Fruit fly (Drosophila melanogaster) whole organism, embryonic: Measurements from ENCODE around the gene CG14269.

Source experiments
- ATbp ChIP-seq: fragments of 200-800 bp; sonication (Bioruptor generic); optimal IDR thresholded peaks from 2 replicates; lab custom pipeline; 2017; ENCODE audit warnings: missing biosample characterization, mild to moderate bottlenecking, missing genetic modification characterization, missing genetic modification reagents
- Awh ChIP-seq: fragments of 200-800 bp; sonication (Bioruptor generic); IDR thresholded peaks from 2 replicates; pipeline ENCODE4, ENCODE4 v1.3.6; 2022; ENCODE audit warnings: missing biosample characterization, missing genetic modification characterization
- CG10462 ChIP-seq: fragments of 200-800 bp; sonication (Bioruptor generic); optimal IDR thresholded peaks from 2 replicates; lab custom pipeline; 2016; ENCODE audit warnings: missing biosample characterization, missing genetic modification characterization
- CG11696 ChIP-seq: fragments of 200-800 bp; sonication (Bioruptor generic); IDR thresholded peaks from 2 replicates; pipeline ENCODE4 v1.3.6; 2022; ENCODE audit warnings: missing biosample characterization, missing genetic modification characterization
- CG1233 ChIP-seq: fragments of 200-800 bp; sonication (Bioruptor generic); optimal IDR thresholded peaks from 4 replicates; lab custom pipeline; 2018; ENCODE audit warnings: missing biosample characterization, mild to moderate bottlenecking, missing genetic modification characterization
- CG13296 ChIP-seq: fragments of 200-800 bp; sonication (Bioruptor generic); optimal IDR thresholded peaks from 3 replicates; lab custom pipeline; 2018; ENCODE audit warnings: missing biosample characterization, mild to moderate bottlenecking, missing genetic modification characterization
- CG16779 ChIP-seq: fragments of 200-800 bp; sonication (Bioruptor generic); IDR thresholded peaks from 2 replicates; pipeline ENCODE4 v1.3.6; 2022; ENCODE audit warnings: missing biosample characterization, missing genetic modification characterization
- CG16813 ChIP-seq: fragments of 200-800 bp; sonication (Bioruptor generic); IDR thresholded peaks from 3 replicates; pipeline ENCODE4 v1.3.6; 2022; ENCODE audit warnings: missing biosample characterization, missing genetic modification characterization; ENCODE audit not compliant: partially characterized antibody
- CG17361 ChIP-seq: fragments of 200-800 bp; sonication (Bioruptor generic); IDR thresholded peaks from 3 replicates; pipeline ENCODE4 v1.3.6; 2022; ENCODE audit warnings: missing biosample characterization, missing genetic modification characterization
- CG17568 ChIP-seq: fragments of 200-800 bp; sonication (Bioruptor generic); optimal IDR thresholded peaks from 2 replicates; lab custom pipeline; 2018; ENCODE audit warnings: missing biosample characterization, mild to moderate bottlenecking, missing genetic modification characterization, moderate library complexity
- CG2889 ChIP-seq: fragments of 200-800 bp; sonication (Bioruptor generic); IDR thresholded peaks from 3 replicates; pipeline ENCODE4 v1.3.6; 2022; ENCODE audit warnings: missing biosample characterization, missing genetic modification characterization
- CG4328 ChIP-seq: fragments of 200-800 bp; sonication (Bioruptor generic); optimal IDR thresholded peaks from 3 replicates; lab custom pipeline; 2017; ENCODE audit warnings: missing biosample characterization, missing genetic modification reagents, missing genetic modification characterization
- CG6254 ChIP-seq: fragments of 200-800 bp; sonication (Bioruptor generic); optimal IDR thresholded peaks from 3 replicates; lab custom pipeline; 2017; ENCODE audit warnings: mild to moderate bottlenecking, missing biosample characterization, missing genetic modification reagents, missing genetic modification characterization
- CG6272 ChIP-seq: fragments of 200-800 bp; sonication (Bioruptor generic); IDR thresholded peaks from 2 replicates; pipeline ENCODE4 v1.3.6; 2022; ENCODE audit warnings: missing biosample characterization, missing genetic modification characterization
- CG7372 ChIP-seq: fragments of 200-800 bp; sonication (Bioruptor generic); IDR thresholded peaks from 2 replicates; pipeline ENCODE4 v1.3.6; 2022; ENCODE audit warnings: missing biosample characterization, missing genetic modification characterization
- CG9876 ChIP-seq: fragments of 200-800 bp; sonication (Bioruptor generic); optimal IDR thresholded peaks from 2 replicates; lab custom pipeline; 2016; ENCODE audit warnings: missing biosample characterization, missing genetic modification characterization
- Dbx ChIP-seq: fragments of 200-800 bp; sonication (Bioruptor generic); IDR thresholded peaks from 3 replicates; pipeline ENCODE4 v1.3.6; 2022; ENCODE audit warnings: missing biosample characterization, missing genetic modification characterization
- Doc3 ChIP-seq: fragments of 200-800 bp; sonication (Bioruptor generic); IDR thresholded peaks from 3 replicates; pipeline ENCODE4 v1.3.6; 2022; ENCODE audit warnings: missing biosample characterization, missing genetic modification characterization; ENCODE audit not compliant: partially characterized antibody
- Dp ChIP-seq: fragments of 200-800 bp; sonication (Bioruptor generic); optimal IDR thresholded peaks from 2 replicates; lab custom pipeline; 2018; ENCODE audit warnings: missing biosample characterization, mild to moderate bottlenecking, missing genetic modification characterization, moderate library complexity
- Drgx ChIP-seq: fragments of 200-800 bp; sonication (Bioruptor generic); IDR thresholded peaks from 2 replicates; pipeline ENCODE4 v1.3.6; 2022; ENCODE audit warnings: missing biosample characterization, missing genetic modification characterization
- H2.0 ChIP-seq: fragments of 200-800 bp; sonication (Bioruptor generic); IDR thresholded peaks from 2 replicates; pipeline ENCODE4 v1.3.6; 2022; ENCODE audit warnings: missing biosample characterization, missing genetic modification characterization
- Hey ChIP-seq: fragments of 200-800 bp; sonication (Bioruptor generic); optimal IDR thresholded peaks from 3 replicates; lab custom pipeline; 2018; ENCODE audit warnings: missing biosample characterization, mild to moderate bottlenecking, missing genetic modification characterization
- Lim3 ChIP-seq: fragments of 200-800 bp; sonication (Bioruptor generic); IDR thresholded peaks from 2 replicates; pipeline ENCODE4 v1.3.6; 2022; ENCODE audit warnings: missing biosample characterization, missing genetic modification characterization
- Nf-YA ChIP-seq: fragments of 200-800 bp; sonication (Bioruptor generic); IDR thresholded peaks from 2 replicates; pipeline ENCODE4 v1.3.6; 2022; ENCODE audit warnings: missing biosample characterization, missing genetic modification characterization
- Ptx1 ChIP-seq: fragments of 200-800 bp; sonication (Bioruptor generic); IDR thresholded peaks from 2 replicates; pipeline ENCODE4 v1.3.6; 2022; ENCODE audit warnings: missing biosample characterization, missing genetic modification characterization
- Usf ChIP-seq: fragments of 200-800 bp; sonication (Bioruptor generic); optimal IDR thresholded peaks from 2 replicates; lab custom pipeline; 2017; ENCODE audit warnings: missing genotype, missing biosample characterization, missing genetic modification characterization
- Xrp1 ChIP-seq: fragments of 200-800 bp; sonication (Bioruptor generic); IDR thresholded peaks from 2 replicates; pipeline ENCODE4 v1.3.6; 2022; ENCODE audit warnings: missing biosample characterization, missing genetic modification characterization
- bigmax ChIP-seq: fragments of 200-800 bp; sonication (Bioruptor generic); optimal IDR thresholded peaks from 2 replicates; lab custom pipeline; 2018; ENCODE audit warnings: missing biosample characterization, mild to moderate bottlenecking, missing genetic modification characterization
- caup ChIP-seq: fragments of 200-800 bp; sonication (Bioruptor generic); optimal IDR thresholded peaks from 3 replicates; lab custom pipeline; 2017; ENCODE audit warnings: missing biosample characterization, mild to moderate bottlenecking, missing genetic modification characterization, moderate library complexity; ENCODE audit not compliant: severe bottlenecking
- danr ChIP-seq: fragments of 200-800 bp; sonication (Bioruptor generic); IDR thresholded peaks from 2 replicates; pipeline ENCODE4 v1.3.6; 2022; ENCODE audit warnings: missing biosample characterization, missing genetic modification characterization
- exex ChIP-seq: fragments of 200-800 bp; sonication (Bioruptor generic); optimal IDR thresholded peaks from 4 replicates; lab custom pipeline; 2018; ENCODE audit warnings: missing biosample characterization, mild to moderate bottlenecking, missing genetic modification characterization, moderate library complexity
- fu2 ChIP-seq: fragments of 200-800 bp; sonication (Bioruptor generic); optimal IDR thresholded peaks from 2 replicates; lab custom pipeline; 2016; ENCODE audit warnings: missing biosample characterization, missing genetic modification characterization
- jing ChIP-seq: fragments of 200-800 bp; sonication (Bioruptor generic); optimal IDR thresholded peaks from 2 replicates; lab custom pipeline; 2018; ENCODE audit warnings: missing biosample characterization, mild to moderate bottlenecking, missing genetic modification characterization
- kay ChIP-seq: fragments of 200-800 bp; sonication (Bioruptor generic); optimal IDR thresholded peaks from 2 replicates; lab custom pipeline; 2016; ENCODE audit warnings: missing biosample characterization, missing genetic modification characterization
- kni ChIP-seq: fragments of 200-800 bp; sonication (Bioruptor generic); optimal IDR thresholded peaks from 3 replicates; lab custom pipeline; 2017; ENCODE audit warnings: mild to moderate bottlenecking, missing biosample characterization, missing genetic modification reagents, missing genetic modification characterization
- peb ChIP-seq: fragments of 200-800 bp; sonication (Bioruptor generic); IDR thresholded peaks from 2 replicates; pipeline ENCODE4 v1.3.6; 2022; ENCODE audit warnings: missing biosample characterization, missing genetic modification characterization
- psq ChIP-seq: fragments of 200-800 bp; sonication (Bioruptor generic); optimal IDR thresholded peaks from 2 replicates; lab custom pipeline; 2017; ENCODE audit warnings: missing biosample characterization, missing genetic modification characterization
- ro ChIP-seq: fragments of 200-800 bp; sonication (Bioruptor generic); IDR thresholded peaks from 2 replicates; pipeline ENCODE4 v1.3.6; 2022; ENCODE audit warnings: missing biosample characterization, missing genetic modification characterization
- row ChIP-seq: fragments of 200-800 bp; sonication (Bioruptor generic); IDR thresholded peaks from 3 replicates; pipeline ENCODE4 v1.3.6; 2022; ENCODE audit warnings: missing biosample characterization, missing genetic modification characterization
- sc ChIP-seq, 3 experiments: fragments of >200 bp in 2 of 3; fragments of 200-800 bp in 1 of 3; sonication (Bioruptor generic) in 1 of 3; optimal IDR thresholded peaks; 2 replicates in 2 of 3; 3 replicates in 1 of 3; lab custom pipeline; 2017; ENCODE audit warnings: mild to moderate bottlenecking in 1 of 3, missing biosample characterization in 1 of 3, missing genetic modification characterization in 1 of 3, missing genetic modification reagents in 1 of 3
- shn ChIP-seq: fragments of 200-800 bp; sonication (Bioruptor generic); optimal IDR thresholded peaks from 3 replicates; lab custom pipeline; 2016; ENCODE audit warnings: missing biosample characterization, missing genetic modification characterization
- sisA ChIP-seq: fragments of 200-800 bp; sonication (Bioruptor generic); IDR thresholded peaks from 2 replicates; pipeline ENCODE4 v1.3.6; 2022; ENCODE audit warnings: missing biosample characterization, missing genetic modification characterization
- sob ChIP-seq: fragments of 200-800 bp; sonication (Bioruptor generic); IDR thresholded peaks from 2 replicates; pipeline ENCODE4 v1.3.6; 2022; ENCODE audit warnings: missing biosample characterization, missing genetic modification characterization
- stc ChIP-seq: fragments of 200-800 bp; sonication (Bioruptor generic); IDR thresholded peaks from 2 replicates; pipeline ENCODE4 v1.3.6; 2022; ENCODE audit warnings: missing biosample characterization, missing genetic modification characterization
- tap ChIP-seq: fragments of 200-800 bp; optimal IDR thresholded peaks from 3 replicates; lab custom pipeline; 2019; ENCODE audit warnings: missing biosample characterization, mild to moderate bottlenecking, missing genetic modification characterization, moderate library complexity
- vnd ChIP-seq: fragments of 200-800 bp; sonication (Bioruptor generic); IDR thresholded peaks from 3 replicates; pipeline ENCODE4 v1.3.6; 2022; ENCODE audit warnings: missing biosample characterization, missing genetic modification characterization; ENCODE audit not compliant: partially characterized antibody
- wdn ChIP-seq: fragments of 200-800 bp; sonication (Bioruptor generic); IDR thresholded peaks from 2 replicates; pipeline ENCODE4 v1.3.6; 2022; ENCODE audit warnings: missing biosample characterization, missing genetic modification characterization
- zen2 ChIP-seq: fragments of 200-800 bp; sonication (Bioruptor generic); IDR thresholded peaks from 3 replicates; pipeline ENCODE4 v1.3.6; 2022; ENCODE audit warnings: missing biosample characterization, missing genetic modification characterization; ENCODE audit not compliant: partially characterized antibody

CG14269 gene

dm6 chrX:3482119-3483014 lies 46.8 kb upstream of the CG14269 start, which contains the start of the genes CG10804 and CG10802:
TSS of gene CG10804 (minus strand) at chrX:3482322.
TSS of gene CG10802 (plus strand) at chrX:3482965.
- no peak; the same call in 1 of the 2 replicates for TF ChIP-seq Awh (GFP tag; lab: Robert Waterston, UW)
- TF ChIP-seq H2.0 (GFP tag; lab: Robert Waterston, UW), result peak; percentile 74
- TF ChIP-seq wdn (GFP tag; lab: Robert Waterston, UW), result peak; percentile 24; the same call in 1 of the 2 replicates
- peak; percentile 83 for TF ChIP-seq Dbx (GFP tag; lab: Robert Waterston, UW)
- TF ChIP-seq CG13296 (GFP tag; lab: Kevin White, UChicago), result peak; percentile 46
- no peak for TF ChIP-seq tap
- peak; percentile 74 for TF ChIP-seq fu2 (GFP tag; lab: Kevin White, UChicago)
- peak; percentile 89 for TF ChIP-seq sob (GFP tag; lab: Robert Waterston, UW)
- TF ChIP-seq CG1233, result peak; percentile 40
- TF ChIP-seq shn (GFP tag; lab: Kevin White, UChicago), result peak; percentile 92
- no peak for TF ChIP-seq bigmax (GFP tag; lab: Kevin White, UChicago)
- TF ChIP-seq danr, result peak; percentile 72
- peak; percentile 3 for TF ChIP-seq jing (GFP tag; lab: Kevin White, UChicago)
- no peak for TF ChIP-seq CG16779
- TF ChIP-seq caup, result peak; percentile 43
- TF ChIP-seq ATbp (GFP tag; lab: Kevin White, UChicago), result no peak
- peak; percentile 67; the same call in 1 of the 3 replicates for TF ChIP-seq CG2889 (GFP tag; lab: Robert Waterston, UW)
- TF ChIP-seq Lim3 (GFP tag; lab: Robert Waterston, UW), result 0 out of 2 replicates have a peak, but pooled peaks have one; percentile 42
- TF ChIP-seq zen2, result no peak; the same call in 2 of the 3 replicates
- TF ChIP-seq vnd (GFP tag; lab: Robert Waterston, UW), result peak; percentile 57; the same call in 2 of the 3 replicates
- peak; percentile 26 for TF ChIP-seq psq (GFP tag; lab: Kevin White, UChicago)
- TF ChIP-seq peb (GFP tag; lab: Robert Waterston, UW), result peak; percentile 72; the same call in 1 of the 2 replicates
- TF ChIP-seq Drgx (GFP tag; lab: Robert Waterston, UW), result peak; percentile 42
- TF ChIP-seq Doc3 (GFP tag; lab: Robert Waterston, UW), result peak; percentile 60; the same call in 2 of the 3 replicates
- peak; percentile 61 for TF ChIP-seq kay (GFP tag; lab: Kevin White, UChicago)
- TF ChIP-seq sc (optimal IDR thresholded peaks at IDR 0.05; lab: Kevin White, UChicago), result no peak
- TF ChIP-seq sc (GFP tag; optimal IDR thresholded peaks at IDR 0.05; lab: Kevin White, UChicago), result peak; percentile 16
- TF ChIP-seq CG6254 (GFP tag; lab: Kevin White, UChicago), result no peak
- TF ChIP-seq Hey (tag; lab: Kevin White, UChicago), result no peak
- 0 out of 2 replicates have a peak, but pooled peaks have one; percentile 35 for TF ChIP-seq Nf-YA (GFP tag; lab: Robert Waterston, UW)
- TF ChIP-seq kni (GFP tag; lab: Kevin White, UChicago), result no peak
- TF ChIP-seq Ptx1, result peak; percentile 93
- peak; percentile 30 for TF ChIP-seq Usf (GFP tag; lab: Kevin White, UChicago)
- peak; percentile 82 for TF ChIP-seq CG17361 (GFP tag; lab: Robert Waterston, UW)
- TF ChIP-seq row (GFP tag; lab: Robert Waterston, UW), result peak; percentile 95
- TF ChIP-seq CG16813, result peak; percentile 77
- peak; percentile 87 for TF ChIP-seq CG7372 (GFP tag; lab: Robert Waterston, UW)
- peak; percentile 54 for TF ChIP-seq CG10462 (GFP tag; lab: Kevin White, UChicago)
- peak; percentile 92 for TF ChIP-seq CG6272 (GFP tag; lab: Robert Waterston, UW)
- peak; percentile 84 for TF ChIP-seq sisA (GFP tag; lab: Robert Waterston, UW)
- no peak for TF ChIP-seq CG17568 (GFP tag; lab: Kevin White, UChicago)
- TF ChIP-seq exex (tag; lab: Kevin White, UChicago), result peak; percentile 38
- no peak for TF ChIP-seq CG4328
- TF ChIP-seq CG11696 (GFP tag; lab: Robert Waterston, UW), result peak; percentile 24; the same call in 1 of the 2 replicates
- TF ChIP-seq stc, result peak; percentile 86
- peak; percentile 43 for TF ChIP-seq Dp (GFP tag; lab: Kevin White, UChicago)
- peak; percentile 58 for TF ChIP-seq ro (GFP tag; lab: Robert Waterston, UW)
- peak; percentile 58 for TF ChIP-seq CG9876 (GFP tag; lab: Kevin White, UChicago)
- TF ChIP-seq Xrp1 (GFP tag; lab: Robert Waterston, UW), result peak; percentile 93
